Fruit fly (Drosophila melanogaster) whole organism, wandering third instar larva: Measurements from ENCODE around the gene CG7120.
A peak's percentile ranks its signal among the peaks of the same experiment; 100 is the strongest.

Source experiments
- CG9705 ChIP-seq: fragments of 200-800 bp; sonication (Bioruptor generic); optimal IDR thresholded peaks from 2 replicates; lab custom pipeline; 2018; ENCODE audit warnings: missing biosample characterization, mild to moderate bottlenecking, missing genetic modification characterization
- Dfd ChIP-seq: fragments of >200 bp; optimal IDR thresholded peaks from 2 replicates; lab custom pipeline; 2017; ENCODE audit warnings: missing biosample characterization, missing genetic modification characterization
- Hr78 ChIP-seq: fragments of >200 bp; optimal IDR thresholded peaks from 2 replicates; lab custom pipeline; 2017; ENCODE audit warnings: missing biosample characterization, missing genetic modification characterization
- N ChIP-seq: fragments of >200 bp; optimal IDR thresholded peaks from 2 replicates; lab custom pipeline; 2018; ENCODE audit warnings: missing biosample characterization, missing external identifiers, missing genetic modification characterization
- OdsH ChIP-seq: fragments of 200-800 bp; sonication (Bioruptor generic); optimal IDR thresholded peaks from 2 replicates; lab custom pipeline; 2016; ENCODE audit warnings: missing biosample characterization, mild to moderate bottlenecking, missing genetic modification characterization
- Rel ChIP-seq, 2 experiments: fragments of 200-800 bp; sonication (Bioruptor generic) in 1 of 2; optimal IDR thresholded peaks; 2 replicates in 1 of 2; 3 replicates in 1 of 2; lab custom pipeline; 2016 to 2019; ENCODE audit warnings: mild to moderate bottlenecking in 2 of 2, missing biosample characterization in 2 of 2, missing genetic modification characterization in 2 of 2, moderate library complexity in 1 of 2
- br ChIP-seq: fragments of 200-800 bp; sonication (Bioruptor generic); optimal IDR thresholded peaks from 2 replicates; lab custom pipeline; 2016; ENCODE audit warnings: missing biosample characterization, missing genetic modification characterization
- dsf ChIP-seq: sonication (Bioruptor generic); optimal IDR thresholded peaks from 2 replicates; lab custom pipeline; 2016; ENCODE audit warnings: missing biosample characterization, missing genetic modification characterization, borderline replicate concordance
- fru ChIP-seq: fragments of 200-800 bp; sonication (Bioruptor generic); optimal IDR thresholded peaks from 3 replicates; lab custom pipeline; 2016; ENCODE audit warnings: missing biosample characterization, mild to moderate bottlenecking, missing genetic modification characterization
- h ChIP-seq: fragments of 200-800 bp; sonication (Bioruptor generic); optimal IDR thresholded peaks from 3 replicates; lab custom pipeline; 2016; ENCODE audit warnings: missing biosample characterization, mild to moderate bottlenecking, missing genetic modification characterization
- pan ChIP-seq: fragments of >200 bp; optimal IDR thresholded peaks from 2 replicates; lab custom pipeline; 2017

DNA sequence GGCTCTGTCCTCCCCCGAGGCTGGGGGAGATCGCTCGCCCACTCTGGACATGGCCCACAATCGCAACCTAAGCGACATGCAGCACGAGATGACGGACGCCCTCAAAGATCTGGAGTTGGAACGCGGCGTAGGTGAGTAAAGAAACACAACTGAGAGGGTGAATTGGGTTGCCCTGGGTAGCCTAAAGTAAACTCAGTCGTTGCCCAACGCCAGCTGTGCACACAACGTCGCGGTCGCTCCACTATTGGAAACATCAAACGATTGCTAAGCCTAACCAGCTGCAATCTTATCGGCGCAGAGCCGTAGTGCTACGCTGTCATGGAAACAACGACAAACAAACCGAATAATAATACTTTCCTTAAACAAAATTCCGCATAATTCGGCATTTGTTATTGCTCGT lies 48.5 kb upstream of the CG7120 start:
- TF ChIP-seq Rel (GFP tag; optimal IDR thresholded peaks at IDR 0.05; lab: Kevin White, UChicago) (no peak), Rel (tag; optimal IDR thresholded peaks at IDR 0.05; lab: Kevin White, UChicago) (no peak), Hr78 (no peak), CG9705 (no peak), fru (GFP tag; lab: Kevin White, UChicago) (no peak), br (GFP tag; lab: Kevin White, UChicago) (no peak), h (GFP tag; lab: Kevin White, UChicago) (no peak), OdsH (GFP tag; lab: Kevin White, UChicago) (peak; percentile 20), N (GFP tag; lab: Kevin White, UChicago) (no peak), Dfd (GFP tag; lab: Kevin White, UChicago) (no peak), dsf (GFP tag; lab: Kevin White, UChicago) (no peak), pan (lab: Kevin White, UChicago) (no peak)
